Fruit fly (Drosophila melanogaster): ENCODE data around the gene SNF4Agamma.
A peak's percentile ranks its signal among the peaks of the same experiment; 100 is the strongest.

SNF4Agamma gene

DNA sequence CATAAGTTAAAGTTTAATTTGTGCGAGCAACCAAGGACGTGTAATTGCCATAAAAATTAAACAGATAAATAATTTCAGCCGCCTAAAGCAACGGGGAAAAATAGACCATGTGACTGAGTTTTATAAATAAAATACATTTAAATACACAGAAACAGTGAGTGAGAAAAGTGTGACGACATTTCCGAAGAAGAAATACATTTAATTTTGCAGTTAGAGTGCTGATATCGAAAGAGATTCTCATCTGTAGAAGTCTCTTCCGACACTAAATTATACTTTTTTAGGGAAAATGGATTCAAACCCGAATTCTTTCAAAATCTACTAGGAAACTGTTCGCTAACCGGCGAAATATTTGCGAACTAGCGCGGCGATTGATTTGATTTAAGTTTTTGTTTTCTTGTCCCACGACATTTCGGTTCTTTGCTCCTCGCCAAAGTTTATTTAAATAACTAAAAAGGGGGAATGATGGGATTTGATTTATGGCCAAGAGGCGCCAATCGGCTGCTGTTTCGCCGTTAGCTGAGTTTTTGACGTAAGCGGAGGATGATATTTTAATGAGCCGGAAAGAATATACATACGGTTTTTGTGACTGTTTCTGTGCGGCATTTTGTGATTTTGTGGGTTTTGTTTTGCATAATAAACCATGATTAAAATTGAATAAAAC, 49.1 kb downstream of the SNF4Agamma start:
- TF ChIP-seq sens (GFP tag) (peak; percentile 68), CG8924 (tag; optimal IDR thresholded peaks at IDR 0.05) (no peak), Med (GFP tag) (peak; percentile 59), Pdp1 (GFP tag; optimal IDR thresholded peaks at IDR 0.05) (peak in 1 of 2 experiments; percentile 26), CG8388 (GFP tag; optimal IDR thresholded peaks at IDR 0.05) (peak; percentile 80), zfh2 (GFP tag; optimal IDR thresholded peaks at IDR 0.05) (no peak), Vsx1 (GFP tag; optimal IDR thresholded peaks at IDR 0.05) (no peak), CG12769 (tag; optimal IDR thresholded peaks at IDR 0.05) (peak; percentile 55)

DNA sequence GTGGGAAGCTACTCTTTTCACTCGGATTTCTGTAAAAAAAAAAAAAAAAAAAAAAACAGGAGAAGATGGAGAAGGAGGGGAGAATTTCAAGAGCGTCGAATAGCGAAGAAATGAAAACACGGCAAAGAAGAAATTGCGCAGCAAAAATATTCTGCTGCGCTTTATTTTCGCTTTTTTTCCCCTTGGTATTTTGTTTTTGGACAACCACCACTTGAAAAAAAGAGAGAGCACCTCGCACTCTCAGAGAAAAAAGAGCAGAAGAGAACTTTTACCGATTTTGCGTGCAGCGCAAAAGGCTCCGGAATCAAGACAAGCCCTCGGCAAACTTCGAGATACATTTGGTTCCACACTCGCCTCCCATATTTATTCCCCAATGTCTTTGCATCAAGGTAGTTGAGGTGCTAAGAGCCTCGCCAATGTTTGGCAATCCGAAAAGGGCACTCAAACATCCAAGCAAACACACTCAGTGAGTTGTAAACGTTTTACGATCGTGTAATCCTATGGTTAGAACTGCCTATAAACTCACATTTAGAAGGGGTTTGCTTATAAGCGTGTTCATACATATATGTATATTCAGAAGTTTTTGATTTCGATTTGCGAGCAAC, 50.4 kb downstream of the SNF4Agamma start:
- TF ChIP-seq Ets97D (GFP tag; optimal IDR thresholded peaks at IDR 0.05) (no peak), CG15514 (GFP tag; optimal IDR thresholded peaks at IDR 0.05) (no peak), sug (tag; optimal IDR thresholded peaks at IDR 0.05) (peak; percentile 21), luna (GFP tag; optimal IDR thresholded peaks at IDR 0.05) (no peak), CG3838 (GFP tag; optimal IDR thresholded peaks at IDR 0.05) (no peak), CG11398 (GFP tag; optimal IDR thresholded peaks at IDR 0.05) (no peak), tup (GFP tag; optimal IDR thresholded peaks at IDR 0.05) (no peak), jigr1 (GFP tag; IDR thresholded peaks at IDR 0.05) (no peak), ken (GFP tag; IDR thresholded peaks at IDR 0.05) (no peak), CG11247 (GFP tag; IDR thresholded peaks at IDR 0.05) (no peak), CG9817 (tag; optimal IDR thresholded peaks at IDR 0.05) (no peak), CG10543 (GFP tag; optimal IDR thresholded peaks at IDR 0.05) (no peak), CG1792 (GFP tag; optimal IDR thresholded peaks at IDR 0.05) (no peak), CG4424 (GFP tag; optimal IDR thresholded peaks at IDR 0.05) (no peak), NK7.1 (GFP tag; optimal IDR thresholded peaks at IDR 0.05) (no peak), cwo (GFP tag; optimal IDR thresholded peaks at IDR 0.05) (no peak), Doc2 (GFP tag; IDR thresholded peaks at IDR 0.05) (no peak), lab (GFP tag; optimal IDR thresholded peaks at IDR 0.05) (no peak), CG3995 (GFP tag; optimal IDR thresholded peaks at IDR 0.05) (no peak), Aef1 (GFP tag; IDR thresholded peaks at IDR 0.05) (no peak), ERR (GFP tag; optimal IDR thresholded peaks at IDR 0.05) (no peak), mirr (GFP tag; optimal IDR thresholded peaks at IDR 0.05) (peak; percentile 21), CG12236 (GFP tag; optimal IDR thresholded peaks at IDR 0.05) (no peak), croc (GFP tag; conservative IDR thresholded peaks at IDR 0.05) (no peak), slbo (GFP tag; IDR thresholded peaks at IDR 0.05) (no peak), B-H1 (GFP tag; IDR thresholded peaks at IDR 0.05) (no peak), pho (GFP tag; optimal IDR thresholded peaks at IDR 0.05) (no peak), crc (GFP tag; optimal IDR thresholded peaks at IDR 0.05) (no peak), stc (GFP tag; IDR thresholded peaks at IDR 0.05) (no peak), CG1233 (GFP tag; optimal IDR thresholded peaks at IDR 0.05) (no peak), ind (GFP tag; optimal IDR thresholded peaks at IDR 0.05) (no peak), CG13296 (GFP tag; optimal IDR thresholded peaks at IDR 0.05) (peak; percentile 21), CG10274 (GFP tag; optimal IDR thresholded peaks at IDR 0.05) (no peak), CG17802 (tag; optimal IDR thresholded peaks at IDR 0.05) (no peak), Rx (GFP tag; IDR thresholded peaks at IDR 0.05) (no peak), CG4617 (GFP tag; optimal IDR thresholded peaks at IDR 0.05; ENCODE audit: borderline replicate concordance) (no peak), scrt (GFP tag; optimal IDR thresholded peaks at IDR 0.05) (no peak), CG6272 (GFP tag; IDR thresholded peaks at IDR 0.05) (no peak), ttk (GFP tag; IDR thresholded peaks at IDR 0.05) (no peak), ash1 (GFP tag; optimal IDR thresholded peaks at IDR 0.05) (no peak), CG14014 (GFP tag; IDR thresholded peaks at IDR 0.05) (no peak), CG12769 (tag; optimal IDR thresholded peaks at IDR 0.05) (peak; percentile 19)
